Worm (Caenorhabditis elegans) whole organism, L4 larva: ENCODE results near the gene mrp-2.

Experiments used
- daf-16 ChIP-seq, 3 experiments: sonication (generic microtip); optimal IDR thresholded peaks; 2 replicates each; lab custom pipeline; 2016 to 2017; ENCODE audit warnings: missing genetic modification characterization in 3 of 3, missing genetic modification reagents in 3 of 3, mild to moderate bottlenecking in 2 of 3, missing compliant biosample characterization in 2 of 3, missing biosample characterization in 1 of 3, moderate library complexity in 1 of 3
- dmd-6 ChIP-seq: fragments of 200-800 bp; sonication (Bioruptor generic); IDR thresholded peaks from 2 replicates; pipeline ENCODE4 v1.3.6; 2022; ENCODE audit warnings: missing genetic modification reagents, missing genetic modification characterization, missing compliant biosample characterization
- nhr-76 ChIP-seq: fragments of 150-350 bp; optimal IDR thresholded peaks from 2 replicates; lab custom pipeline; 2014; ENCODE audit warnings: missing biosample characterization, missing genetic modification characterization
- php-3 ChIP-seq: fragments of 200-800 bp; sonication (Bioruptor generic); IDR thresholded peaks from 2 replicates; pipeline ENCODE4 v1.3.6; 2022; ENCODE audit warnings: missing genetic modification reagents, missing genetic modification characterization, missing compliant biosample characterization
- zag-1 ChIP-seq: fragments of 150-350 bp; optimal IDR thresholded peaks from 2 replicates; lab custom pipeline; 2014; ENCODE audit warnings: missing biosample characterization, missing genetic modification characterization

DNA sequence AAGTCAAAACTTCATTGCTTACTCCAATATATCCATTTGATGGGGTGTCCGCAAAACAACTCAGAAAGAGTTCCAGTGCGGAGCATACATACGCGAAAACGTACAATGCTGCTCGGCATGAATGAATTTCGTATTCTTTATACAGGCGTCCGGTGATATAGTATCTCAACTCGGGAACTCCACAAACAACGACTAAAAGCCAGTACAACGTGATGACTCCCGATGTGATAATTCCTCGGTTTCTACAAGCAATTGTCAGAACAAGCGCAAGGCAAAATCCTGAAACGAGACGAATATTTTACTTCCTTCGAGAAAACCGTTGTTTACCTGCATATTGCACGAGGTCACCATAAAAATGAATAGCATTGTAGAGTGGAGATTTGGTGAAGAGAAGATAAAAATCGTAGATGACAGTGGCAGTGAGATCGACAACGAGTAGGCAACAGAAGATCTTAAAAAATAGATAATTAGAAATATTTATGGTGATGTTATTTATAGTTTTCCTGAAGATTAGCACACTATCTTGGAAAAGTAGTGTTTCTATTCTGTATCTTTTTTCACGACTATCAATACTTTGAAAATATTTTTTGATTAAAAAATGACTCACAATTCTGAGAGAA, 13.2 kb upstream of the mrp-2 start:
- no peak for TF ChIP-seq php-3
- no peak for TF ChIP-seq dmd-6 (GFP tag; lab: Robert Waterston, UW)
- no peak for TF ChIP-seq daf-16 (GFP tag; optimal IDR thresholded peaks at IDR 0.05; lab: Kevin White, UChicago)
- no peak for TF ChIP-seq daf-16 (tag; optimal IDR thresholded peaks at IDR 0.05; lab: Kevin White, UChicago)
- TF ChIP-seq nhr-76 (tag; lab: Kevin White, UChicago): no peak
- no peak for TF ChIP-seq zag-1 (tag; lab: Kevin White, UChicago)
